Fruit fly (Drosophila melanogaster): ENCODE measurements around the gene Brd.
A peak's percentile ranks its signal among the peaks of the same experiment; 100 is the strongest.

Brd gene

dm6 chr3L:14961027-14961426 is 11.4 kb upstream of the Brd start (continued):
- TF ChIP-seq chn (GFP tag; optimal IDR thresholded peaks at IDR 0.05) (no peak), h (optimal IDR thresholded peaks at IDR 0.05) (no peak), CG33557 (GFP tag; optimal IDR thresholded peaks at IDR 0.05) (peak; percentile 61), zen2 (GFP tag; IDR thresholded peaks at IDR 0.05; ENCODE audit: partially characterized antibody) (no peak), CG43689 (GFP tag; IDR thresholded peaks at IDR 0.05) (no peak), ab (GFP tag; optimal IDR thresholded peaks at IDR 0.05) (no peak), ERR (GFP tag; optimal IDR thresholded peaks at IDR 0.05) (no peak), CG1233 (GFP tag; optimal IDR thresholded peaks at IDR 0.05) (no peak), Rfx (GFP tag; IDR thresholded peaks at IDR 0.05) (no peak), Bgb (GFP tag; IDR thresholded peaks at IDR 0.05; ENCODE audit: partially characterized antibody) (no peak), CG12942 (GFP tag; optimal IDR thresholded peaks at IDR 0.05) (no peak), CG15514 (GFP tag; optimal IDR thresholded peaks at IDR 0.05) (no peak), CG2712 (tag; optimal IDR thresholded peaks at IDR 0.05) (peak; percentile 83), mld (GFP tag; IDR thresholded peaks at IDR 0.05; ENCODE audit: partially characterized antibody) (no peak), Oli (tag; optimal IDR thresholded peaks at IDR 0.05) (no peak), Oaz (GFP tag; IDR thresholded peaks at IDR 0.05) (no peak), CG7839 (tag; optimal IDR thresholded peaks at IDR 0.05) (peak; percentile 39), kni (GFP tag; optimal IDR thresholded peaks at IDR 0.05) (no peak), CG18262 (tag; optimal IDR thresholded peaks at IDR 0.05) (peak; percentile 87), NK7.1 (GFP tag; optimal IDR thresholded peaks at IDR 0.05) (no peak), bcd (GFP tag; optimal IDR thresholded peaks at IDR 0.05) (no peak), disco-r (GFP tag; optimal IDR thresholded peaks at IDR 0.05) (no peak), CG9797 (GFP tag; optimal IDR thresholded peaks at IDR 0.05) (no peak), Nf-YC (tag; optimal IDR thresholded peaks at IDR 0.05) (no peak), pzg (GFP tag; optimal IDR thresholded peaks at IDR 0.05) (no peak), HmgZ (tag; optimal IDR thresholded peaks at IDR 0.05) (no peak), HmgD (GFP tag; optimal IDR thresholded peaks at IDR 0.05) (no peak), nom (GFP tag; optimal IDR thresholded peaks at IDR 0.05) (no peak), CG9932 (GFP tag; IDR thresholded peaks at IDR 0.05) (no peak), Nf-YB (GFP tag; optimal IDR thresholded peaks at IDR 0.05) (peak; percentile 41), CG12391 (tag; optimal IDR thresholded peaks at IDR 0.05) (peak; percentile 55), Atf-2 (GFP tag; optimal IDR thresholded peaks at IDR 0.05) (no peak), nau (GFP tag; optimal IDR thresholded peaks at IDR 0.05) (no peak), gro (GFP tag; optimal IDR thresholded peaks at IDR 0.05) (no peak), CG8388 (GFP tag; optimal IDR thresholded peaks at IDR 0.05) (peak; percentile 46), sens (GFP tag) (peak; percentile 54), sima (GFP tag; optimal IDR thresholded peaks at IDR 0.05) (no peak), CG13424 (tag; optimal IDR thresholded peaks at IDR 0.05) (no peak), CG10267 (tag; optimal IDR thresholded peaks at IDR 0.05) (peak; percentile 70), CG32772 (GFP tag; IDR thresholded peaks at IDR 0.05) (no peak), CHES-1-like (GFP tag; optimal IDR thresholded peaks at IDR 0.05) (no peak), CG10462 (GFP tag; optimal IDR thresholded peaks at IDR 0.05) (peak; percentile 7), tin (GFP tag; optimal IDR thresholded peaks at IDR 0.05) (no peak), hbn (GFP tag; IDR thresholded peaks at IDR 0.05; ENCODE audit: partially characterized antibody) (no peak), CG17568 (GFP tag; optimal IDR thresholded peaks at IDR 0.05) (no peak), Ets65A (GFP tag) (no peak), unpg (GFP tag; optimal IDR thresholded peaks at IDR 0.05) (peak; percentile 43), salm (tag; optimal IDR thresholded peaks at IDR 0.05) (no peak), gt (GFP tag; IDR thresholded peaks at IDR 0.05) (no peak), croc (GFP tag; conservative IDR thresholded peaks at IDR 0.05) (no peak), Gug (GFP tag; IDR thresholded peaks at IDR 0.05) (no peak)
